Fruit fly (Drosophila melanogaster): Measurements from ENCODE around the gene CG7110.

The CG7110 gene

DNA sequence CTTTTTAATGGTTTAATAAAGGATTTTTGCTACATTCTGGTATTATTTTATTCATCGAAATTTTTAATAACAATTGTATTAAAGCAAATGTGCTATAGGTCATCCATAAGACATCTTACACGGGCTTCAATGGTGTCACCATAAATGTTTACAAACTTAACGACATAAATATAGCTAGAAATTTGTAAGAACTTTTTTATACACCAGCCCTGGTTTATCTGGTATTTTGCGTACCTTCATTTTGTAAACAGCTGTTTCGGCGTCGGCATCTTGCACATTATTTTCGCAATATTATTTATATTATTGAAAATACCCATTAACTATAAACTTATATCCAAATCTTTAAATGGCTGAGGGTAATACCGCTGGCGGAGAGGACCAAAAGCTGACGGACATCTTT is 31.4 kb upstream of the CG7110 start, which contains the start of gene Tap42 (continued):
- TF ChIP-seq YL-1 (GFP tag; optimal IDR thresholded peaks at IDR 0.05) = no peak
- TF ChIP-seq onecut (GFP tag; IDR thresholded peaks at IDR 0.05) = no peak
- TF ChIP-seq bowl (GFP tag; IDR thresholded peaks at IDR 0.05) = no peak
- peak; percentile 11 for TF ChIP-seq CG15696 (tag; optimal IDR thresholded peaks at IDR 0.05)
- TF ChIP-seq tna (GFP tag; IDR thresholded peaks at IDR 0.05; ENCODE audit: partially characterized antibody) = no peak
- TF ChIP-seq CG32772 (GFP tag; IDR thresholded peaks at IDR 0.05) = no peak
- no peak for TF ChIP-seq bab2 (GFP tag; optimal IDR thresholded peaks at IDR 0.05)
- TF ChIP-seq Oli (tag; optimal IDR thresholded peaks at IDR 0.05) = no peak
- no peak for TF ChIP-seq unpg (GFP tag; optimal IDR thresholded peaks at IDR 0.05)
- peak; percentile 33 for TF ChIP-seq CG13296 (GFP tag; optimal IDR thresholded peaks at IDR 0.05)
- TF ChIP-seq CG34422 (GFP tag; IDR thresholded peaks at IDR 0.05) = no peak; the same call in 2 of the 3 replicates
- TF ChIP-seq CG8290 (GFP tag; optimal IDR thresholded peaks at IDR 0.05) = no peak
- TF ChIP-seq CG8290 (tag; optimal IDR thresholded peaks at IDR 0.05) = no peak
- TF ChIP-seq klu (GFP tag; IDR thresholded peaks at IDR 0.05) = no peak
- no peak for TF ChIP-seq ap (GFP tag; IDR thresholded peaks at IDR 0.05)
- no peak for TF ChIP-seq sc (optimal IDR thresholded peaks at IDR 0.05)
- no peak for TF ChIP-seq sc (GFP tag; optimal IDR thresholded peaks at IDR 0.05)
- peak; percentile 7 for TF ChIP-seq CG7556 (GFP tag; optimal IDR thresholded peaks at IDR 0.05)
- TF ChIP-seq cad (GFP tag; optimal IDR thresholded peaks at IDR 0.05) = no peak
- TF ChIP-seq GATAe (GFP tag; conservative IDR thresholded peaks at IDR 0.05) = no peak
- no peak for TF ChIP-seq CG17912 (GFP tag; optimal IDR thresholded peaks at IDR 0.05)
- TF ChIP-seq gem (tag; optimal IDR thresholded peaks at IDR 0.05) = peak; percentile 51
- no peak for TF ChIP-seq mam (GFP tag; optimal IDR thresholded peaks at IDR 0.05)
- TF ChIP-seq vfl (GFP tag; optimal IDR thresholded peaks at IDR 0.05) = no peak
- no peak for TF ChIP-seq HLHmδ (GFP tag; optimal IDR thresholded peaks at IDR 0.05)
- no peak for TF ChIP-seq CG7963 (GFP tag; IDR thresholded peaks at IDR 0.05; ENCODE audit: partially characterized antibody)
- no peak for TF ChIP-seq wek (GFP tag; optimal IDR thresholded peaks at IDR 0.05)
- TF ChIP-seq CG12219 (GFP tag; optimal IDR thresholded peaks at IDR 0.05) = no peak
- no peak for TF ChIP-seq Bdp1 (GFP tag; optimal IDR thresholded peaks at IDR 0.05)
- TF ChIP-seq psq (GFP tag; optimal IDR thresholded peaks at IDR 0.05) = no peak
- no peak for TF ChIP-seq CG1832 (GFP tag; optimal IDR thresholded peaks at IDR 0.05)
- no peak for TF ChIP-seq Spps (tag; optimal IDR thresholded peaks at IDR 0.05)
- peak; percentile 28 for TF ChIP-seq Xbp1 (GFP tag; optimal IDR thresholded peaks at IDR 0.05)
- no peak for TF ChIP-seq CG6254 (GFP tag; optimal IDR thresholded peaks at IDR 0.05)
- TF ChIP-seq CG6272 (GFP tag; IDR thresholded peaks at IDR 0.05) = no peak
- no peak for TF ChIP-seq Awh (GFP tag; IDR thresholded peaks at IDR 0.05)
- no peak for TF ChIP-seq CG4424 (GFP tag; optimal IDR thresholded peaks at IDR 0.05)
- peak; percentile 43 for TF ChIP-seq CG11504 (tag; optimal IDR thresholded peaks at IDR 0.05)
- TF ChIP-seq Hr39 (optimal IDR thresholded peaks at IDR 0.05) = no peak
- no peak for TF ChIP-seq HLH54F (GFP tag; optimal IDR thresholded peaks at IDR 0.05)
- TF ChIP-seq Blimp-1 (GFP tag; optimal IDR thresholded peaks at IDR 0.05) = no peak
- TF ChIP-seq lola (GFP tag; optimal IDR thresholded peaks at IDR 0.05) = peak in 1 of 3 experiments; percentile 20
- TF ChIP-seq sr (GFP tag; IDR thresholded peaks at IDR 0.05) = no peak
- peak; percentile 79 for TF ChIP-seq Sry-β (GFP tag; optimal IDR thresholded peaks at IDR 0.05)
- TF ChIP-seq C15 (GFP tag; IDR thresholded peaks at IDR 0.05) = no peak
- TF ChIP-seq CG10979 (tag; optimal IDR thresholded peaks at IDR 0.05) = peak; percentile 29
- TF ChIP-seq CG15073 (GFP tag; optimal IDR thresholded peaks at IDR 0.05) = no peak
- TF ChIP-seq Dfd (GFP tag; optimal IDR thresholded peaks at IDR 0.05) = no peak
- no peak for TF ChIP-seq Pdp1 (GFP tag; optimal IDR thresholded peaks at IDR 0.05)
- no peak for TF ChIP-seq ssp (GFP tag; IDR thresholded peaks at IDR 0.05)
- TF ChIP-seq Sox100B (GFP tag; optimal IDR thresholded peaks at IDR 0.05) = no peak
- TF ChIP-seq Taf1 (GFP tag; IDR thresholded peaks at IDR 0.05) = no peak
- TF ChIP-seq CG33213 (GFP tag; optimal IDR thresholded peaks at IDR 0.05) = no peak
